Fruit fly (Drosophila melanogaster): ENCODE measurements around the gene CG14384.

CG14384 gene

DNA sequence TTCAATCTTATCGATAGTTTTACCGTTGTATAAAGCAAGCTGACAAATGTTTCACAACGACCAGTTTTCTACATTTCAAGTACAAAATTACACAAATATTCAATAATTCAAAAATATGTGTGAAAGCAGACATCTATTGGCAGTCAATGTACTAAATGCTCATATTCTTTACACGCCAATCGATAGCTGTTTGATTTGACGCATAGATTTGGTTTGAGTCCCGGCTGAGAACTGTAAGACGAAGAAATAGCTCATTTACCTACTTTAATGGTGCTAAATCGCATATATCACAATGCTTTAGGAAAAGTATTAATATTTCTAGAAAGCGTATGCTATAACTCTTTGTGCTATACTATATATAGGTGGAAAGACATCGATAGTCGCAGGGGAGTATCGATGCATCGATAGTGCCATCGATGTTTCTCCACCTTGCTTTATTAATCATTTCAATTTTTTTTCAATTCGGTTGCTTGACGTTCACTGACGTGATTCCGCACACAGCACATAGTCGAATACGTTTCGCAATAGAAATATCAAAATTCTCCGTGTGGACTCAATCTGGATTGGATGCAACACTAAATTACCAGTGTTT lies 13.2 kb upstream of the CG14384 start, which contains the start of gene Paip2 (continued):
- TF ChIP-seq luna (GFP tag; optimal IDR thresholded peaks at IDR 0.05) (no peak), sna (GFP tag; IDR thresholded peaks at IDR 0.05; ENCODE audit: partially characterized antibody) (peak; percentile 99), nerfin-2 (GFP tag; IDR thresholded peaks at IDR 0.05; ENCODE audit: partially characterized antibody) (peak; percentile 98), tin (GFP tag; optimal IDR thresholded peaks at IDR 0.05) (no peak), CG17568 (GFP tag; optimal IDR thresholded peaks at IDR 0.05) (no peak), Gug (GFP tag; IDR thresholded peaks at IDR 0.05) (no peak), Taf1 (GFP tag; IDR thresholded peaks at IDR 0.05) (no peak), Dfd (GFP tag; optimal IDR thresholded peaks at IDR 0.05) (no peak), pan (optimal IDR thresholded peaks at IDR 0.05) (no peak), pan (GFP tag; optimal IDR thresholded peaks at IDR 0.05 in 1 of 2, IDR thresholded peaks at IDR 0.05 in 1 of 2) (no peak), Ravus (GFP tag; IDR thresholded peaks at IDR 0.05) (no peak), Chrac-16 (GFP tag; optimal IDR thresholded peaks at IDR 0.05) (no peak), HLH3B (GFP tag; IDR thresholded peaks at IDR 0.05) (no peak), chinmo (GFP tag; IDR thresholded peaks at IDR 0.05; ENCODE audit: partially characterized antibody) (peak; percentile 99), CG4424 (GFP tag; optimal IDR thresholded peaks at IDR 0.05) (peak; percentile 4), croc (GFP tag; conservative IDR thresholded peaks at IDR 0.05) (no peak), CG12299 (tag; optimal IDR thresholded peaks at IDR 0.05) (peak; percentile 5), E2f1 (GFP tag; IDR thresholded peaks at IDR 0.05) (no peak), CG3847 (GFP tag; IDR thresholded peaks at IDR 0.05) (peak; percentile 28), CG18476 (GFP tag; optimal IDR thresholded peaks at IDR 0.05) (no peak), exex (tag; optimal IDR thresholded peaks at IDR 0.05) (no peak), CG7372 (GFP tag; IDR thresholded peaks at IDR 0.05) (no peak), CG13296 (GFP tag; optimal IDR thresholded peaks at IDR 0.05) (no peak), Nf-YB (GFP tag; optimal IDR thresholded peaks at IDR 0.05) (no peak), CG3065 (GFP tag; optimal IDR thresholded peaks at IDR 0.05) (no peak), CG12219 (GFP tag; optimal IDR thresholded peaks at IDR 0.05) (no peak), kay (GFP tag; optimal IDR thresholded peaks at IDR 0.05) (peak; percentile 17), CG17385 (GFP tag; optimal IDR thresholded peaks at IDR 0.05) (no peak), slbo (GFP tag; IDR thresholded peaks at IDR 0.05) (no peak), insv (GFP tag; optimal IDR thresholded peaks at IDR 0.05) (peak in 1 of 2 experiments; percentile 32), ap (GFP tag; IDR thresholded peaks at IDR 0.05) (no peak), sr (GFP tag; IDR thresholded peaks at IDR 0.05) (no peak), CG14860 (GFP tag; IDR thresholded peaks at IDR 0.05; ENCODE audit: partially characterized antibody) (peak; percentile 99), wek (GFP tag; optimal IDR thresholded peaks at IDR 0.05) (no peak), cg (GFP tag; optimal IDR thresholded peaks at IDR 0.05) (no peak), CG30403 (GFP tag; optimal IDR thresholded peaks at IDR 0.05) (no peak), ATbp (GFP tag; optimal IDR thresholded peaks at IDR 0.05) (no peak), CG15601 (tag; optimal IDR thresholded peaks at IDR 0.05) (peak; percentile 77), CG8478 (optimal IDR thresholded peaks at IDR 0.05) (peak; percentile 66), BEAF-32 (GFP tag; optimal IDR thresholded peaks at IDR 0.05) (peak; percentile 100), Stat92E (GFP tag; optimal IDR thresholded peaks at IDR 0.05) (peak in 1 of 3 experiments; percentile 77), salm (tag; optimal IDR thresholded peaks at IDR 0.05) (no peak), HLH4C (GFP tag; IDR thresholded peaks at IDR 0.05; ENCODE audit: partially characterized antibody) (peak; percentile 99), Nf-YA (GFP tag; IDR thresholded peaks at IDR 0.05) (no peak), Doc2 (GFP tag; IDR thresholded peaks at IDR 0.05) (no peak), CG6791 (GFP tag; IDR thresholded peaks at IDR 0.05; ENCODE audit: partially characterized antibody) (peak; percentile 97), tna (GFP tag; IDR thresholded peaks at IDR 0.05; ENCODE audit: partially characterized antibody) (peak; percentile 97), H15 (GFP tag; IDR thresholded peaks at IDR 0.05) (no peak), zen (tag; optimal IDR thresholded peaks at IDR 0.05) (peak; percentile 55), CG33213 (GFP tag; optimal IDR thresholded peaks at IDR 0.05) (peak; percentile 6)

Data from whole organism, embryonic.